Worm (Caenorhabditis elegans) whole organism, L4 larva: ENCODE measurements around the gene R10F2.4.
A peak's percentile ranks its signal among the peaks of the same experiment; 100 is the strongest.

Experiments
- F10B5.3 ChIP-seq: sonication (generic microtip); optimal IDR thresholded peaks from 2 replicates; lab custom pipeline; 2016; ENCODE audit warnings: mild to moderate bottlenecking, missing genetic modification characterization, missing compliant biosample characterization
- F26F4.8 ChIP-seq: fragments of 200-800 bp; sonication (Bioruptor generic); conservative IDR thresholded peaks from 2 replicates; pipeline ENCODE4 v1.3.6; 2022; ENCODE audit warnings: missing genetic modification characterization, missing compliant biosample characterization
- F44E2.7 ChIP-seq: fragments of 200-800 bp; sonication (Bioruptor generic); IDR thresholded peaks from 2 replicates; pipeline ENCODE4 v2.1.2; 2022; ENCODE audit warnings: missing genetic modification characterization, missing compliant biosample characterization
- F49E8.2 ChIP-seq: sonication (generic microtip); optimal IDR thresholded peaks from 2 replicates; lab custom pipeline; 2016; ENCODE audit warnings: missing compliant biosample characterization, mild to moderate bottlenecking, missing genetic modification characterization, borderline replicate concordance
- R02D3.7 ChIP-seq: fragments of 150-350 bp; sonication (generic microtip); optimal IDR thresholded peaks from 3 replicates; lab custom pipeline; 2014; ENCODE audit warnings: missing biosample characterization, missing genetic modification characterization
- T26A8.4 ChIP-seq: fragments of 200-800 bp; sonication (Bioruptor generic); IDR thresholded peaks from 2 replicates; pipeline ENCODE4 v1.3.6; 2022; ENCODE audit warnings: missing genetic modification characterization, missing compliant biosample characterization
- Y105C5A.15 ChIP-seq: fragments of 200-800 bp; sonication (Bioruptor generic); IDR thresholded peaks from 2 replicates; pipeline ENCODE4 v1.3.6; 2022; ENCODE audit warnings: missing genetic modification characterization, missing compliant biosample characterization
- Y48G9A.11 ChIP-seq: fragments of 200-800 bp; sonication (Bioruptor generic); IDR thresholded peaks from 2 replicates; pipeline ENCODE4 v1.3.6; 2022; ENCODE audit warnings: missing genetic modification reagents, missing genetic modification characterization, missing compliant biosample characterization
- Y5F2A.4 ChIP-seq: fragments of 200-800 bp; sonication (Bioruptor generic); optimal IDR thresholded peaks from 2 replicates; lab custom pipeline; 2018; ENCODE audit warnings: mild to moderate bottlenecking, missing genetic modification characterization, missing compliant biosample characterization
- aha-1 ChIP-seq: fragments of 150-350 bp; peaks from one replicate; lab custom pipeline; 2014; ENCODE audit warnings: missing biosample characterization, missing genetic modification characterization
- aly-2 ChIP-seq: sonication (generic microtip); optimal IDR thresholded peaks from 2 replicates; lab custom pipeline; 2018; ENCODE audit warnings: missing biosample characterization, missing genetic modification characterization
- ama-1 ChIP-seq: fragments of 150-350 bp; optimal IDR thresholded peaks from 2 replicates; lab custom pipeline; 2014; ENCODE audit warnings: inconsistent platforms, mixed read lengths
- ceh-20 ChIP-seq: fragments of 200-800 bp; sonication (Bioruptor generic); IDR thresholded peaks from 2 replicates; pipeline ENCODE4 v1.3.6; 2022; ENCODE audit warnings: missing genetic modification reagents, missing genetic modification characterization, missing compliant biosample characterization
- ceh-28 ChIP-seq: fragments of 150-350 bp; optimal IDR thresholded peaks from 2 replicates; lab custom pipeline; 2014; ENCODE audit warnings: missing biosample characterization, missing genetic modification reagents, missing genetic modification characterization
- ceh-32 ChIP-seq: sonication (generic microtip); optimal IDR thresholded peaks from 2 replicates; lab custom pipeline; 2016; ENCODE audit warnings: mild to moderate bottlenecking, missing genetic modification characterization, missing compliant biosample characterization; ENCODE audit not compliant: poor library complexity
- ceh-62 ChIP-seq: sonication (generic microtip); optimal IDR thresholded peaks from 2 replicates; lab custom pipeline; 2017; ENCODE audit warnings: missing biosample characterization, missing genetic modification characterization
- ces-1 ChIP-seq: fragments of 150-350 bp; sonication (generic microtip); optimal IDR thresholded peaks from 4 replicates; lab custom pipeline; 2014; ENCODE audit warnings: missing biosample characterization, missing genetic modification reagents, missing genetic modification characterization
- daf-12 ChIP-seq: fragments of 150-350 bp; optimal IDR thresholded peaks from 2 replicates; lab custom pipeline; 2014; ENCODE audit warnings: missing biosample characterization, missing genetic modification reagents, missing genetic modification characterization
- daf-16 ChIP-seq, 3 experiments: sonication (generic microtip); optimal IDR thresholded peaks; 2 replicates each; lab custom pipeline; 2016 to 2017; ENCODE audit warnings: missing genetic modification characterization in 3 of 3, missing genetic modification reagents in 3 of 3, mild to moderate bottlenecking in 2 of 3, missing compliant biosample characterization in 2 of 3, missing biosample characterization in 1 of 3, moderate library complexity in 1 of 3
- dmd-6 ChIP-seq: fragments of 200-800 bp; sonication (Bioruptor generic); IDR thresholded peaks from 2 replicates; pipeline ENCODE4 v1.3.6; 2022; ENCODE audit warnings: missing genetic modification reagents, missing genetic modification characterization, missing compliant biosample characterization
- dmd-8 ChIP-seq: fragments of 200-800 bp; sonication (Bioruptor generic); IDR thresholded peaks from 2 replicates; pipeline ENCODE4 v1.3.6; 2022; ENCODE audit warnings: missing genetic modification characterization, missing compliant biosample characterization
- duxl-1 ChIP-seq: sonication (generic microtip); optimal IDR thresholded peaks from 2 replicates; lab custom pipeline; 2016; ENCODE audit warnings: mild to moderate bottlenecking, missing genetic modification characterization, moderate library complexity, missing compliant biosample characterization; ENCODE audit not compliant: poor library complexity
- dve-1 ChIP-seq: sonication (generic microtip); optimal IDR thresholded peaks from 2 replicates; lab custom pipeline; 2017; ENCODE audit warnings: antibody characterized with exemption, mild to moderate bottlenecking, missing genetic modification characterization, missing compliant biosample characterization; ENCODE audit not compliant: insufficient read depth
- gei-8 ChIP-seq: fragments of 200-800 bp; sonication (Bioruptor generic); optimal IDR thresholded peaks from 2 replicates; lab custom pipeline; 2018; ENCODE audit warnings: mild to moderate bottlenecking, missing genetic modification characterization, missing compliant biosample characterization
- hlh-30 ChIP-seq: sonication (generic microtip); optimal IDR thresholded peaks from 2 replicates; lab custom pipeline; 2017; ENCODE audit warnings: antibody characterized with exemption, mild to moderate bottlenecking, missing genetic modification characterization, missing compliant biosample characterization; ENCODE audit not compliant: insufficient read depth
- jun-1 ChIP-seq: fragments of 150-350 bp; optimal IDR thresholded peaks from 2 replicates; lab custom pipeline; 2014; ENCODE audit warnings: missing biosample characterization, missing genetic modification reagents, missing genetic modification characterization
- lin-1 ChIP-seq: fragments of 200-800 bp; sonication (Bioruptor generic); IDR thresholded peaks from 2 replicates; pipeline ENCODE4 v1.3.6; 2022; ENCODE audit warnings: missing genetic modification reagents, missing genetic modification characterization, missing compliant biosample characterization
- lin-13 ChIP-seq: fragments of 150-350 bp; optimal IDR thresholded peaks from 2 replicates; lab custom pipeline; 2014; ENCODE audit warnings: missing biosample characterization, missing genetic modification reagents, missing genetic modification characterization
- lin-15B ChIP-seq: fragments of 150-350 bp; sonication (generic microtip); optimal IDR thresholded peaks from 3 replicates; lab custom pipeline; 2014; ENCODE audit warnings: missing biosample characterization, missing genetic modification characterization
- lin-38 ChIP-seq: fragments of 200-800 bp; sonication (Bioruptor generic); IDR thresholded peaks from 2 replicates; pipeline ENCODE4 v1.3.6; 2022; ENCODE audit warnings: missing genetic modification reagents, missing genetic modification characterization, missing compliant biosample characterization
- mdl-1 ChIP-seq, 2 experiments: fragments of 150-350 bp in 1 of 2; sonication (generic microtip) in 1 of 2; optimal IDR thresholded peaks; 2 replicates each; lab custom pipeline; 2014 to 2017; ENCODE audit warnings: missing biosample characterization in 2 of 2, missing genetic modification characterization in 2 of 2
- mes-2 ChIP-seq: sonication (generic microtip); optimal IDR thresholded peaks from 2 replicates; lab custom pipeline; 2016; ENCODE audit warnings: missing genotype, mild to moderate bottlenecking, missing genetic modification characterization, missing compliant biosample characterization; ENCODE audit not compliant: poor library complexity, severe bottlenecking
- mxl-3 ChIP-seq: fragments of 200-800 bp; sonication (Bioruptor generic); optimal IDR thresholded peaks from 2 replicates; lab custom pipeline; 2018; ENCODE audit warnings: mild to moderate bottlenecking, missing genetic modification characterization, missing compliant biosample characterization
- nhr-10 ChIP-seq: fragments of 150-350 bp; optimal IDR thresholded peaks from 2 replicates; lab custom pipeline; 2014; ENCODE audit warnings: missing biosample characterization, missing genetic modification characterization
- nhr-102 ChIP-seq: sonication (generic microtip); optimal IDR thresholded peaks from 2 replicates; lab custom pipeline; 2016; ENCODE audit warnings: mild to moderate bottlenecking, missing genetic modification characterization, moderate library complexity, missing compliant biosample characterization
- nhr-11 ChIP-seq: fragments of 150-350 bp; optimal IDR thresholded peaks from 2 replicates; lab custom pipeline; 2014; ENCODE audit warnings: missing biosample characterization, missing genetic modification characterization
- nhr-237 ChIP-seq: sonication (generic microtip); optimal IDR thresholded peaks from 2 replicates; lab custom pipeline; 2017; ENCODE audit warnings: missing biosample characterization, missing genetic modification characterization
- nhr-25 ChIP-seq: sonication (generic microtip); optimal IDR thresholded peaks from 2 replicates; lab custom pipeline; 2017; ENCODE audit warnings: missing genetic modification characterization, mild to moderate bottlenecking, missing compliant biosample characterization, antibody characterized with exemption, moderate library complexity, borderline replicate concordance; ENCODE audit not compliant: insufficient read depth
- nhr-6 ChIP-seq: fragments of 150-350 bp; optimal IDR thresholded peaks from 2 replicates; lab custom pipeline; 2014; ENCODE audit warnings: missing biosample characterization, missing genetic modification characterization
- pha-4 ChIP-seq, 2 experiments: fragments of 150-350 bp in 1 of 2; fragments of 200-800 bp in 1 of 2; sonication (Bioruptor generic) in 1 of 2; IDR thresholded peaks in 1 of 2; optimal IDR thresholded peaks in 1 of 2; 2 replicates each; pipeline versions ENCODE4 v1.3.6 to Lab custom; 2014 to 2022; ENCODE audit warnings: missing genetic modification characterization in 2 of 2, missing genetic modification reagents in 2 of 2, missing biosample characterization in 1 of 2, missing compliant biosample characterization in 1 of 2
- set-16 ChIP-seq: fragments of 200-800 bp; sonication (Bioruptor generic); IDR thresholded peaks from 2 replicates; pipeline ENCODE4 v1.3.6; 2022; ENCODE audit warnings: missing genetic modification reagents, missing genetic modification characterization, missing compliant biosample characterization
- snpc-1.2 ChIP-seq: fragments of 200-800 bp; sonication (Bioruptor generic); IDR thresholded peaks from 2 replicates; pipeline ENCODE4 v1.3.6; 2022; ENCODE audit warnings: missing genetic modification reagents, missing genetic modification characterization, missing compliant biosample characterization
- snpc-4 ChIP-seq: fragments of 150-350 bp; optimal IDR thresholded peaks from 2 replicates; lab custom pipeline; 2014; ENCODE audit warnings: missing biosample characterization, missing genetic modification characterization
- tra-1 ChIP-seq: fragments of 200-800 bp; sonication (Bioruptor generic); IDR thresholded peaks from 2 replicates; pipeline ENCODE4 v1.3.6; 2022; ENCODE audit warnings: missing genetic modification reagents, missing genetic modification characterization, missing compliant biosample characterization
- unc-62 ChIP-seq, 3 experiments: fragments of 150-350 bp in 1 of 3; sonication (generic microtip); optimal IDR thresholded peaks in 2 of 3; peaks in 1 of 3; 1 replicate in 1 of 3; 2 replicates in 2 of 3; lab custom pipeline; 2014 to 2017; ENCODE audit warnings: missing biosample characterization in 3 of 3, missing genetic modification characterization in 3 of 3, missing genetic modification reagents in 3 of 3, missing genotype in 1 of 3
- ztf-7 ChIP-seq: fragments of 150-350 bp; optimal IDR thresholded peaks from 2 replicates; lab custom pipeline; 2014; ENCODE audit warnings: missing biosample characterization, missing genetic modification characterization

R10F2.4 gene

ce11 chrIII:2879703-2880102 is 43.2 kb downstream of the R10F2.4 start:
- TF ChIP-seq aly-2 (no peak), F44E2.7 (no peak), lin-38 (GFP tag; lab: Robert Waterston, UW) (0 out of 2 replicates have a peak, but pooled peaks have one; percentile 12), nhr-102 (tag; lab: Kevin White, UChicago) (no peak), ztf-7 (no peak), R02D3.7 (tag; lab: Kevin White, UChicago) (no peak), lin-13 (GFP tag; lab: Kevin White, UChicago) (peak; percentile 59), lin-15B (tag; lab: Kevin White, UChicago) (no peak), nhr-237 (tag; lab: Kevin White, UChicago) (no peak), F26F4.8 (GFP tag; lab: Robert Waterston, UW) (no peak), snpc-4 (tag; lab: Kevin White, UChicago) (no peak), nhr-6 (tag; lab: Kevin White, UChicago) (no peak), ces-1 (GFP tag; lab: Kevin White, UChicago) (no peak), hlh-30 (tag; lab: Kevin White, UChicago) (no peak), mxl-3 (GFP tag; lab: Kevin White, UChicago) (no peak)

DNA sequence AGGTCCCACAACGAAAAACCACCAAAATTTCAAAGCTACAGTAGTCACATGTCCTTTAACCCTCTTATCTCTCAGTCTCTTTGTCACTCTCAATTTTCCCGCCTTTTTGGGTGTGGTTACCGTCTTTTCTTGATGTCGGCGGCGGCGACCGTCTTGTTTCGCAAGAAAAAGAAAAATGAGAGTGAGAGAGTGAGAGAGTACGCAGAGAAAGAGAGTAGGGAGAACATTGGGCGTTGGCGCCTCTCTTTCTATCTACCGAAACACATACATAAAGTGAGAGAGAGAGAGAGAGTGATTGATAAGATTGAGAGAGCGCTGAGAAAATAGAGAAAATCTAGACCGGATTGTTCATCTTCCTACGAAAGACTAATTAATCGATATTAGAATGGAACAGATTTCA is 47.0 kb downstream of the R10F2.4 start:
- no peak for TF ChIP-seq Y105C5A.15 (GFP tag; lab: Robert Waterston, UW)
- no peak for TF ChIP-seq duxl-1
- TF ChIP-seq pha-4 (GFP tag; IDR thresholded peaks at IDR 0.05; lab: Robert Waterston, UW) = no peak
- no peak for TF ChIP-seq pha-4 (tag; optimal IDR thresholded peaks at IDR 0.05; lab: Kevin White, UChicago)
- peak; percentile 97 for TF ChIP-seq aha-1 (tag; lab: Kevin White, UChicago)
- peak; percentile 62 for TF ChIP-seq lin-1 (GFP tag; lab: Robert Waterston, UW)
- TF ChIP-seq daf-12 (tag; lab: Kevin White, UChicago) = no peak
- peak; percentile 46; the same call in 1 of the 2 replicates for TF ChIP-seq T26A8.4 (GFP tag; lab: Robert Waterston, UW)
- peak; percentile 91 for TF ChIP-seq dmd-6 (GFP tag; lab: Robert Waterston, UW)
- TF ChIP-seq mes-2 (tag; lab: Kevin White, UChicago) = peak; percentile 63
- no peak for TF ChIP-seq snpc-1.2 (GFP tag; lab: Robert Waterston, UW)
- peak; percentile 43 for TF ChIP-seq ceh-28 (tag; lab: Kevin White, UChicago)
- TF ChIP-seq daf-16 (GFP tag; optimal IDR thresholded peaks at IDR 0.05; lab: Kevin White, UChicago) = peak in 1 of 2 experiments; percentile 35
- TF ChIP-seq daf-16 (tag; optimal IDR thresholded peaks at IDR 0.05; lab: Kevin White, UChicago) = peak; percentile 80
- TF ChIP-seq F10B5.3 = no peak
- TF ChIP-seq nhr-6 (tag; lab: Kevin White, UChicago) = no peak
- TF ChIP-seq lin-13 (GFP tag; lab: Kevin White, UChicago) = peak; percentile 67
- TF ChIP-seq set-16 (GFP tag; lab: Robert Waterston, UW) = 0 out of 2 replicates have a peak, but pooled peaks have one; percentile 16
- no peak for TF ChIP-seq F49E8.2 (tag; lab: Kevin White, UChicago)
- peak; percentile 77 for TF ChIP-seq nhr-25 (tag; lab: Kevin White, UChicago)
- TF ChIP-seq unc-62 (GFP tag; optimal IDR thresholded peaks at IDR 0.05 in 1 of 2; lab: Kevin White, UChicago) = peak in 1 of 2 experiments; percentile 42
- no peak for TF ChIP-seq unc-62 (tag; optimal IDR thresholded peaks at IDR 0.05; lab: Kevin White, UChicago)
- no peak for TF ChIP-seq Y48G9A.11
- peak; percentile 94 for TF ChIP-seq dve-1 (tag; lab: Kevin White, UChicago)
- TF ChIP-seq nhr-10 (tag; lab: Kevin White, UChicago) = peak; percentile 58
- no peak for TF ChIP-seq Y5F2A.4 (GFP tag; lab: Kevin White, UChicago)
- TF ChIP-seq ceh-62 (tag; lab: Kevin White, UChicago) = no peak
- TF ChIP-seq nhr-11 (tag; lab: Kevin White, UChicago) = peak; percentile 41
- no peak for TF ChIP-seq nhr-237 (tag; lab: Kevin White, UChicago)
- peak; percentile 9 for TF ChIP-seq gei-8 (GFP tag; lab: Kevin White, UChicago)
- peak; percentile 2 to 89 for TF ChIP-seq mdl-1 (tag; optimal IDR thresholded peaks at IDR 0.05; lab: Kevin White, UChicago)
- peak; percentile 83 for TF ChIP-seq hlh-30 (tag; lab: Kevin White, UChicago)
- peak; percentile 43 for TF ChIP-seq ama-1 (lab: Kevin White, UChicago)
- TF ChIP-seq ceh-32 (tag; lab: Kevin White, UChicago) = no peak
- TF ChIP-seq jun-1 (tag; lab: Kevin White, UChicago) = peak; percentile 24
- peak; percentile 60; the same call in 1 of the 2 replicates for TF ChIP-seq ceh-20 (GFP tag; lab: Robert Waterston, UW)
- TF ChIP-seq dmd-8 = no peak
- TF ChIP-seq nhr-102 (tag; lab: Kevin White, UChicago) = peak; percentile 50
- TF ChIP-seq tra-1 (GFP tag; lab: Robert Waterston, UW) = peak; percentile 89
- peak; percentile 88 for TF ChIP-seq mxl-3 (GFP tag; lab: Kevin White, UChicago)
